Worm (Caenorhabditis elegans) whole organism, mixed stage, embryonic: ENCODE results near the gene rpn-13.

Experiments used
- lsy-2 ChIP-seq: fragments of 150-350 bp; optimal IDR thresholded peaks from 2 replicates; lab custom pipeline; 2014; ENCODE audit warnings: missing biosample characterization, missing genetic modification characterization
- mab-5 ChIP-seq: fragments of 150-350 bp; optimal IDR thresholded peaks from 2 replicates; lab custom pipeline; 2014; ENCODE audit warnings: missing biosample characterization, missing genetic modification characterization
- pha-4 ChIP-seq: fragments of 150-350 bp; optimal IDR thresholded peaks from 2 replicates; lab custom pipeline; 2018; ENCODE audit warnings: missing biosample characterization, missing genetic modification reagents, missing genetic modification characterization
- sptf-1 ChIP-seq: sonication (generic microtip); optimal IDR thresholded peaks from 2 replicates; lab custom pipeline; 2017; ENCODE audit warnings: mild to moderate bottlenecking, missing genetic modification characterization, moderate library complexity, missing compliant biosample characterization
- zip-8 ChIP-seq: fragments of 150-350 bp; optimal IDR thresholded peaks from 2 replicates; lab custom pipeline; 2014; ENCODE audit warnings: missing biosample characterization, missing genetic modification characterization
- ztf-11 ChIP-seq: fragments of 150-350 bp; optimal IDR thresholded peaks from 2 replicates; lab custom pipeline; 2014; ENCODE audit warnings: missing biosample characterization, missing genetic modification characterization

ce11 chrIII:6303787-6304186 lies 37.9 kb downstream of the rpn-13 start:
- TF ChIP-seq ztf-11 (no peak), zip-8 (tag; lab: Kevin White, UChicago) (no peak), mab-5 (tag; lab: Kevin White, UChicago) (no peak), pha-4 (tag; lab: Kevin White, UChicago) (no peak), lsy-2 (no peak), sptf-1 (tag; lab: Kevin White, UChicago) (no peak)
